Fruit fly (Drosophila melanogaster) whole organism, embryonic: ENCODE data around the gene CG15155.

Source experiments
- B-H2 ChIP-seq: fragments of 200-800 bp; sonication (Bioruptor generic); optimal IDR thresholded peaks from 2 replicates; lab custom pipeline; 2018; ENCODE audit warnings: missing biosample characterization, mild to moderate bottlenecking, missing genetic modification characterization
- Blimp-1 ChIP-seq: fragments of 200-800 bp; sonication (Bioruptor generic); optimal IDR thresholded peaks from 3 replicates; lab custom pipeline; 2018; ENCODE audit warnings: missing biosample characterization, missing genetic modification characterization, mild to moderate bottlenecking, moderate library complexity, missing genetic modification reagents
- C15 ChIP-seq: fragments of 200-800 bp; sonication (Bioruptor generic); IDR thresholded peaks from 3 replicates; pipeline ENCODE4 v1.3.6; 2022; ENCODE audit warnings: missing biosample characterization, missing genetic modification characterization
- CG10209 ChIP-seq: fragments of 200-800 bp; sonication (Bioruptor generic); optimal IDR thresholded peaks from 3 replicates; lab custom pipeline; 2017; ENCODE audit warnings: missing biosample characterization, mild to moderate bottlenecking, missing genetic modification characterization, missing genetic modification reagents
- CG10462 ChIP-seq: fragments of 200-800 bp; sonication (Bioruptor generic); optimal IDR thresholded peaks from 2 replicates; lab custom pipeline; 2016; ENCODE audit warnings: missing biosample characterization, missing genetic modification characterization
- CG11504 ChIP-seq: fragments of 200-800 bp; sonication (Bioruptor generic); optimal IDR thresholded peaks from 3 replicates; lab custom pipeline; 2019; ENCODE audit warnings: missing biosample characterization, mild to moderate bottlenecking, missing genetic modification characterization, moderate library complexity
- CG11696 ChIP-seq: fragments of 200-800 bp; sonication (Bioruptor generic); IDR thresholded peaks from 2 replicates; pipeline ENCODE4 v1.3.6; 2022; ENCODE audit warnings: missing biosample characterization, missing genetic modification characterization
- CG13624 ChIP-seq: fragments of 200-800 bp; sonication (Bioruptor generic); optimal IDR thresholded peaks from 2 replicates; lab custom pipeline; 2016; ENCODE audit warnings: missing biosample characterization, missing genetic modification characterization
- CG13894 ChIP-seq: fragments of 200-800 bp; sonication (Bioruptor generic); optimal IDR thresholded peaks from 3 replicates; lab custom pipeline; 2018; ENCODE audit warnings: missing biosample characterization, mild to moderate bottlenecking, missing genetic modification characterization, moderate library complexity
- CG17802 ChIP-seq: fragments of 200-800 bp; sonication (Bioruptor generic); optimal IDR thresholded peaks from 2 replicates; lab custom pipeline; 2018; ENCODE audit warnings: missing biosample characterization, mild to moderate bottlenecking, missing genetic modification characterization, moderate library complexity
- CG17829 ChIP-seq: fragments of 200-800 bp; optimal IDR thresholded peaks from 2 replicates; lab custom pipeline; 2019; ENCODE audit warnings: missing biosample characterization, mild to moderate bottlenecking, missing genetic modification characterization, moderate library complexity
- CG18262 ChIP-seq: fragments of 200-800 bp; optimal IDR thresholded peaks from 3 replicates; lab custom pipeline; 2019; ENCODE audit warnings: missing biosample characterization, mild to moderate bottlenecking, missing genetic modification characterization, moderate library complexity
- CG1832 ChIP-seq: fragments of 200-800 bp; sonication (Bioruptor generic); optimal IDR thresholded peaks from 2 replicates; lab custom pipeline; 2017; ENCODE audit warnings: missing biosample characterization, mild to moderate bottlenecking, missing genetic modification characterization, inconsistent platforms
- CG2120 ChIP-seq: fragments of 200-800 bp; sonication (Bioruptor generic); optimal IDR thresholded peaks from 3 replicates; lab custom pipeline; 2016; ENCODE audit warnings: missing biosample characterization, missing genetic modification characterization
- CG2875 ChIP-seq: fragments of 200-800 bp; sonication (Bioruptor generic); optimal IDR thresholded peaks from 2 replicates; lab custom pipeline; 2017; ENCODE audit warnings: missing biosample characterization, mild to moderate bottlenecking, missing genetic modification characterization, missing genetic modification reagents
- CG6654 ChIP-seq: fragments of 200-800 bp; sonication (Bioruptor generic); optimal IDR thresholded peaks from 2 replicates; lab custom pipeline; 2017; ENCODE audit warnings: missing biosample characterization, mild to moderate bottlenecking, missing genetic modification characterization
- CG9932 ChIP-seq: fragments of 200-800 bp; sonication (Bioruptor generic); IDR thresholded peaks from 2 replicates; pipeline ENCODE4 v1.3.6; 2022; ENCODE audit warnings: missing biosample characterization, missing genetic modification characterization
- D ChIP-seq, 2 experiments: fragments of 200-800 bp in 1 of 2; fragments of >200 bp in 1 of 2; sonication (Bioruptor generic) in 1 of 2; optimal IDR thresholded peaks; 2 replicates in 1 of 2; 3 replicates in 1 of 2; lab custom pipeline; 2017; ENCODE audit warnings: mild to moderate bottlenecking in 1 of 2, missing biosample characterization in 1 of 2, missing genetic modification characterization in 1 of 2, missing genetic modification reagents in 1 of 2
- Dad ChIP-seq: fragments of 200-800 bp; sonication (Bioruptor generic); optimal IDR thresholded peaks from 3 replicates; lab custom pipeline; 2016; ENCODE audit warnings: missing biosample characterization, missing genetic modification characterization
- Doc2 ChIP-seq: fragments of 200-800 bp; sonication (Bioruptor generic); IDR thresholded peaks from 2 replicates; pipeline ENCODE4 v1.3.6; 2022; ENCODE audit warnings: missing biosample characterization, missing genetic modification characterization
- Drgx ChIP-seq: fragments of 200-800 bp; sonication (Bioruptor generic); IDR thresholded peaks from 2 replicates; pipeline ENCODE4 v1.3.6; 2022; ENCODE audit warnings: missing biosample characterization, missing genetic modification characterization
- Hr3 ChIP-seq: fragments of 200-800 bp; sonication (Bioruptor generic); optimal IDR thresholded peaks from 3 replicates; lab custom pipeline; 2016; ENCODE audit warnings: missing biosample characterization, missing genetic modification characterization
- Spps ChIP-seq: fragments of 200-800 bp; sonication (Bioruptor generic); optimal IDR thresholded peaks from 2 replicates; lab custom pipeline; 2018; ENCODE audit warnings: missing biosample characterization, mild to moderate bottlenecking, missing genetic modification characterization
- Ssrp ChIP-seq: fragments of 200-800 bp; sonication (Bioruptor generic); optimal IDR thresholded peaks from 2 replicates; lab custom pipeline; 2018; ENCODE audit warnings: missing biosample characterization, mild to moderate bottlenecking, missing genetic modification characterization, moderate library complexity
- abd-A ChIP-seq: fragments of 200-800 bp; sonication (Bioruptor generic); optimal IDR thresholded peaks from 3 replicates; lab custom pipeline; 2019; ENCODE audit warnings: missing biosample characterization, mild to moderate bottlenecking, missing genetic modification characterization, moderate library complexity
- ac ChIP-seq: fragments of 200-800 bp; sonication (Bioruptor generic); optimal IDR thresholded peaks from 3 replicates; lab custom pipeline; 2017; ENCODE audit warnings: missing biosample characterization, mild to moderate bottlenecking, missing genetic modification characterization
- bcd ChIP-seq: fragments of 200-800 bp; sonication (Bioruptor generic); optimal IDR thresholded peaks from 2 replicates; lab custom pipeline; 2017; ENCODE audit warnings: missing biosample characterization, mild to moderate bottlenecking, missing genetic modification characterization
- caup ChIP-seq: fragments of 200-800 bp; sonication (Bioruptor generic); optimal IDR thresholded peaks from 3 replicates; lab custom pipeline; 2017; ENCODE audit warnings: missing biosample characterization, mild to moderate bottlenecking, missing genetic modification characterization, moderate library complexity; ENCODE audit not compliant: severe bottlenecking
- fd96Cb ChIP-seq: fragments of 200-800 bp; sonication (Bioruptor generic); optimal IDR thresholded peaks from 2 replicates; lab custom pipeline; 2018; ENCODE audit warnings: missing biosample characterization, mild to moderate bottlenecking, missing genetic modification characterization, moderate library complexity
- hth ChIP-seq: fragments of >200 bp; optimal IDR thresholded peaks from 2 replicates; lab custom pipeline; 2017; ENCODE audit warnings: inconsistent platforms
- ind ChIP-seq: fragments of 200-800 bp; sonication (Bioruptor generic); optimal IDR thresholded peaks from 3 replicates; lab custom pipeline; 2016; ENCODE audit warnings: missing biosample characterization, missing genetic modification characterization
- jigr1 ChIP-seq: fragments of 200-800 bp; sonication (Bioruptor generic); IDR thresholded peaks from 3 replicates; pipeline ENCODE4 v1.3.6; 2022; ENCODE audit warnings: missing biosample characterization, missing genetic modification characterization
- kay ChIP-seq: fragments of 200-800 bp; sonication (Bioruptor generic); optimal IDR thresholded peaks from 2 replicates; lab custom pipeline; 2016; ENCODE audit warnings: missing biosample characterization, missing genetic modification characterization
- lab ChIP-seq: fragments of 200-800 bp; sonication (Bioruptor generic); optimal IDR thresholded peaks from 3 replicates; lab custom pipeline; 2017; ENCODE audit warnings: missing biosample characterization, missing genetic modification characterization, mild to moderate bottlenecking, moderate library complexity, missing genetic modification reagents
- lbe ChIP-seq: fragments of 200-800 bp; sonication (Bioruptor generic); optimal IDR thresholded peaks from 2 replicates; lab custom pipeline; 2016; ENCODE audit warnings: missing biosample characterization, mild to moderate bottlenecking, missing genetic modification characterization
- nmo ChIP-seq: fragments of 200-800 bp; sonication (Bioruptor generic); optimal IDR thresholded peaks from 2 replicates; lab custom pipeline; 2018; ENCODE audit warnings: missing biosample characterization, mild to moderate bottlenecking, missing genetic modification characterization, moderate library complexity
- nom ChIP-seq: fragments of 200-800 bp; sonication (Bioruptor generic); optimal IDR thresholded peaks from 2 replicates; lab custom pipeline; 2017; ENCODE audit warnings: missing biosample characterization, missing genetic modification characterization, mild to moderate bottlenecking, moderate library complexity, missing genetic modification reagents
- oc ChIP-seq: fragments of 200-800 bp; sonication (Bioruptor generic); optimal IDR thresholded peaks from 2 replicates; lab custom pipeline; 2018; ENCODE audit warnings: missing biosample characterization, mild to moderate bottlenecking, missing genetic modification characterization, moderate library complexity
- odd ChIP-seq: fragments of 200-800 bp; sonication (Bioruptor generic); optimal IDR thresholded peaks from 2 replicates; lab custom pipeline; 2017; ENCODE audit warnings: missing biosample characterization, mild to moderate bottlenecking, missing genetic modification characterization
- psq ChIP-seq: fragments of 200-800 bp; sonication (Bioruptor generic); optimal IDR thresholded peaks from 2 replicates; lab custom pipeline; 2017; ENCODE audit warnings: missing biosample characterization, missing genetic modification characterization
- run ChIP-seq: fragments of 200-800 bp; sonication (Bioruptor generic); optimal IDR thresholded peaks from 3 replicates; lab custom pipeline; 2018; ENCODE audit warnings: missing biosample characterization, mild to moderate bottlenecking, missing genetic modification characterization
- schlank ChIP-seq: fragments of 200-800 bp; sonication (Bioruptor generic); optimal IDR thresholded peaks from 2 replicates; lab custom pipeline; 2018; ENCODE audit warnings: missing biosample characterization, mild to moderate bottlenecking, missing genetic modification characterization
- sens-2 ChIP-seq: fragments of 200-800 bp; sonication (Bioruptor generic); IDR thresholded peaks from 2 replicates; pipeline ENCODE4 v1.3.6; 2022; ENCODE audit warnings: missing biosample characterization, missing genetic modification characterization
- shn ChIP-seq: fragments of 200-800 bp; sonication (Bioruptor generic); optimal IDR thresholded peaks from 3 replicates; lab custom pipeline; 2016; ENCODE audit warnings: missing biosample characterization, missing genetic modification characterization
- sim ChIP-seq: fragments of 200-800 bp; sonication (Bioruptor generic); IDR thresholded peaks from 2 replicates; pipeline ENCODE4 v1.3.6; 2022; ENCODE audit warnings: missing biosample characterization, missing genetic modification characterization
- toy ChIP-seq: fragments of 200-800 bp; sonication (Bioruptor generic); IDR thresholded peaks from 2 replicates; pipeline ENCODE4 v1.3.6; 2022; ENCODE audit warnings: missing biosample characterization, missing genetic modification characterization
- trem ChIP-seq: fragments of 200-800 bp; optimal IDR thresholded peaks from 3 replicates; lab custom pipeline; 2019; ENCODE audit warnings: missing biosample characterization, mild to moderate bottlenecking, missing genetic modification characterization, moderate library complexity
- ttk ChIP-seq: fragments of 200-800 bp; sonication (Bioruptor generic); IDR thresholded peaks from 2 replicates; pipeline ENCODE4 v2.1.2; 2022; ENCODE audit warnings: missing biosample characterization, missing genetic modification characterization
- zf30C ChIP-seq: fragments of 200-800 bp; sonication (Bioruptor generic); optimal IDR thresholded peaks from 3 replicates; lab custom pipeline; 2018; ENCODE audit warnings: missing biosample characterization, mild to moderate bottlenecking, missing genetic modification characterization

The CG15155 gene

DNA sequence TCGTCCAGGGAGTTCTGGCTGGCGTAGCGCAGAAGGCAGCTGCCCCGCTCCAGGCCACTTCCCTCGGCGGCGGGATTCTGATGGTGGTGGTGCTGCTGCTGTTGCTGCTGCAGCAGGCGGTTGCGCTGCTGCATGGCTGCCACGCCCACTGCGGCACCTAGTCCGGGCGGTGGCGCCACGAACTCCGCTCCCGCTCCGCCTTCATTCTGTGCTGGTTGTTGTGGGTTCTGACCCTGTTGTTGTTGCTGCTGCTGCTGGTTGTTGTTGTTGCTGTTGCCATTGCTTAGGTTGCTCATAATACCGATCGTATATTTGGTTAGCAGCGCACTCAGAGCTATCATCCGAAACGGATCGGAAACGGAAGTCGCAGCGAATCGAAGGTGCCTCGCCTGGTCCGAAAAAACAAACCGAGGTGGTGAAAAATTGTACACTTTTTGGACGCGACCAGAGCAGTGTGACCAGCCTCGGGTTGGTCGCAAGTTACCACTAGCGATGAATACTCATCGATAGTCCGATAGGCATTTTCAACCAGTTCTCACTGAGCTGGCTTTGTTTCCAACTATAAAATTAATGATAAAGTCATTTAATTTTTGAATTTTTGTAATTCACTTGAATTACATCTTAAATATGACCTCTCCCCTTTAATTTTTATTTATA is 16.9 kb upstream of the CG15155 start, which contains the start of gene kel (continued):
- no peak; the same call in 2 of the 3 replicates for TF ChIP-seq jigr1 (GFP tag; lab: Robert Waterston, UW)
- TF ChIP-seq zf30C (GFP tag; lab: Kevin White, UChicago) = no peak
- peak; percentile 42 for TF ChIP-seq CG13624 (GFP tag; lab: Kevin White, UChicago)
- peak; percentile 75 for TF ChIP-seq lab (GFP tag; lab: Kevin White, UChicago)
- 0 out of 2 replicates have a peak, but pooled peaks have one; percentile 13 for TF ChIP-seq sim (GFP tag; lab: Robert Waterston, UW)
- TF ChIP-seq Dad (GFP tag; lab: Kevin White, UChicago) = peak; percentile 52
- peak; percentile 12 for TF ChIP-seq shn (GFP tag; lab: Kevin White, UChicago)
- peak; percentile 7 for TF ChIP-seq abd-A
- no peak for TF ChIP-seq hth (lab: Kevin White, UChicago)
- peak; percentile 66 for TF ChIP-seq schlank (tag; lab: Kevin White, UChicago)
- TF ChIP-seq CG2875 = peak; percentile 33
- peak; percentile 34 for TF ChIP-seq CG18262 (tag; lab: Kevin White, UChicago)
- no peak for TF ChIP-seq oc (tag; lab: Kevin White, UChicago)
- TF ChIP-seq bcd (GFP tag; lab: Kevin White, UChicago) = peak; percentile 42
- no peak for TF ChIP-seq fd96Cb (tag; lab: Kevin White, UChicago)
- TF ChIP-seq psq (GFP tag; lab: Kevin White, UChicago) = no peak
- TF ChIP-seq CG11696 = peak; percentile 28; the same call in 1 of the 2 replicates
- peak; percentile 52 for TF ChIP-seq CG13894 (tag; lab: Kevin White, UChicago)
- TF ChIP-seq CG9932 (GFP tag; lab: Robert Waterston, UW) = peak; percentile 57
- TF ChIP-seq CG11504 (tag; lab: Kevin White, UChicago) = peak; percentile 70
- peak; percentile 59 for TF ChIP-seq nmo (GFP tag; lab: Kevin White, UChicago)
- no peak for TF ChIP-seq CG10462 (GFP tag; lab: Kevin White, UChicago)
- peak; percentile 63 for TF ChIP-seq trem (tag; lab: Kevin White, UChicago)
- no peak for TF ChIP-seq run (tag; lab: Kevin White, UChicago)
- TF ChIP-seq odd (GFP tag; lab: Kevin White, UChicago) = peak; percentile 68
- TF ChIP-seq lbe (GFP tag; lab: Kevin White, UChicago) = peak; percentile 15
- no peak for TF ChIP-seq Spps (tag; lab: Kevin White, UChicago)
- TF ChIP-seq D (optimal IDR thresholded peaks at IDR 0.05; lab: Kevin White, UChicago) = no peak
- no peak for TF ChIP-seq D (GFP tag; optimal IDR thresholded peaks at IDR 0.05; lab: Kevin White, UChicago)
- no peak for TF ChIP-seq sens-2 (GFP tag; lab: Robert Waterston, UW)
- TF ChIP-seq Doc2 (GFP tag; lab: Robert Waterston, UW) = no peak
- no peak for TF ChIP-seq ttk (GFP tag; lab: Robert Waterston, UW)
- peak; percentile 25 for TF ChIP-seq Ssrp
- TF ChIP-seq CG6654 = no peak
- peak; percentile 61 for TF ChIP-seq CG2120 (GFP tag; lab: Kevin White, UChicago)
- no peak for TF ChIP-seq toy
- TF ChIP-seq CG17829 (tag; lab: Kevin White, UChicago) = peak; percentile 61
- peak; percentile 9 for TF ChIP-seq Hr3 (GFP tag; lab: Kevin White, UChicago)
- TF ChIP-seq CG17802 (tag; lab: Kevin White, UChicago) = peak; percentile 74
- TF ChIP-seq Drgx (GFP tag; lab: Robert Waterston, UW) = peak; percentile 49; the same call in 1 of the 2 replicates
- TF ChIP-seq caup = peak; percentile 72
- peak; percentile 19 for TF ChIP-seq ind (GFP tag; lab: Kevin White, UChicago)
- no peak for TF ChIP-seq nom (GFP tag; lab: Kevin White, UChicago)
- no peak for TF ChIP-seq CG1832 (GFP tag; lab: Kevin White, UChicago)
- no peak for TF ChIP-seq kay
- peak; percentile 13 for TF ChIP-seq Blimp-1 (GFP tag; lab: Kevin White, UChicago)
- no peak for TF ChIP-seq C15 (GFP tag; lab: Robert Waterston, UW)
- peak; percentile 18 for TF ChIP-seq CG10209 (GFP tag; lab: Kevin White, UChicago)
- TF ChIP-seq B-H2 (GFP tag; lab: Kevin White, UChicago) = no peak
- peak; percentile 24 for TF ChIP-seq ac
